Fruit fly (Drosophila melanogaster): Measurements from ENCODE around the gene Rab3-GAP.

Rab3-GAP gene

DNA sequence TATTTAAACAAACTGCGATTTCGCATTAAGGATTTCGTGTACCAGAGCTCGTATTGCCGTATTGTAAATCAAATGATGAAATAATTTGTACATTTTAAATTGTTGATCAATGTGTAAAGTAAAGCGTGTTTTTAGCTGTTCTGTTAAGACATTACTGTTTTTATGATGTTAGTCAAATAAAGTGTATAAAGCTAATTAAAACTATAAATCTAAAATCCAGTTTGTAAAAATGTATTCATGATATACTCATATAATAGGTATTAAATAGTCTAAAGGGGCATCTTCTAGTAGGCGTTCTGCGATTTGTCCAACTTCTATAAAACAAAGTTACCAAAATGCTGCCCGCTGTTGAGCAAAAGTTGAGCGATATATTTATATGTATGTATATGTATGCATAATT lies 29.1 kb downstream of the Rab3-GAP start, which contains the start of gene CG18788:
CG18788 (plus strand) TSS at position 301 of the 400 bp plus-strand sequence.
- TF ChIP-seq fd96Ca (GFP tag; IDR thresholded peaks at IDR 0.05) (no peak), EcR (GFP tag; optimal IDR thresholded peaks at IDR 0.05) (no peak), CG17806 (tag; optimal IDR thresholded peaks at IDR 0.05) (no peak), Pif1B (GFP tag; optimal IDR thresholded peaks at IDR 0.05) (no peak), CG12605 (GFP tag; IDR thresholded peaks at IDR 0.05) (no peak), rn (GFP tag; IDR thresholded peaks at IDR 0.05) (no peak), CG9948 (tag; optimal IDR thresholded peaks at IDR 0.05) (no peak), CG32121 (GFP tag; IDR thresholded peaks at IDR 0.05) (no peak), Ets98B (GFP tag; IDR thresholded peaks at IDR 0.05) (no peak), CG15710 (tag; optimal IDR thresholded peaks at IDR 0.05) (no peak), CG8301 (tag; optimal IDR thresholded peaks at IDR 0.05) (no peak)

dm6 chr2L:12030552-12031131 lies 32.3 kb downstream of the Rab3-GAP start:
- TF ChIP-seq Pif1A (GFP tag; optimal IDR thresholded peaks at IDR 0.05) = no peak
- TF ChIP-seq Pif1B (GFP tag; optimal IDR thresholded peaks at IDR 0.05) = no peak
- no peak for TF ChIP-seq CG15710 (tag; optimal IDR thresholded peaks at IDR 0.05)
- TF ChIP-seq D1 (tag; optimal IDR thresholded peaks at IDR 0.05) = no peak
- TF ChIP-seq fd96Ca (GFP tag; IDR thresholded peaks at IDR 0.05) = no peak
- no peak for TF ChIP-seq CG13204 (GFP tag; optimal IDR thresholded peaks at IDR 0.05)

- TF ChIP-seq CG14655 (GFP tag; optimal IDR thresholded peaks at IDR 0.05) (no peak), CG10348 (GFP tag; IDR thresholded peaks at IDR 0.05) (no peak), CG15710 (tag; optimal IDR thresholded peaks at IDR 0.05) (no peak)
Measured at dm6 chr2L:12029594-12030197, 33.3 kb downstream of the Rab3-GAP start.

dm6 chr2L:12028808-12029207 lies 34.2 kb downstream of the Rab3-GAP start:
- TF ChIP-seq D1 (tag; optimal IDR thresholded peaks at IDR 0.05) (no peak), EcR (GFP tag; optimal IDR thresholded peaks at IDR 0.05) (peak; percentile 58)

DNA sequence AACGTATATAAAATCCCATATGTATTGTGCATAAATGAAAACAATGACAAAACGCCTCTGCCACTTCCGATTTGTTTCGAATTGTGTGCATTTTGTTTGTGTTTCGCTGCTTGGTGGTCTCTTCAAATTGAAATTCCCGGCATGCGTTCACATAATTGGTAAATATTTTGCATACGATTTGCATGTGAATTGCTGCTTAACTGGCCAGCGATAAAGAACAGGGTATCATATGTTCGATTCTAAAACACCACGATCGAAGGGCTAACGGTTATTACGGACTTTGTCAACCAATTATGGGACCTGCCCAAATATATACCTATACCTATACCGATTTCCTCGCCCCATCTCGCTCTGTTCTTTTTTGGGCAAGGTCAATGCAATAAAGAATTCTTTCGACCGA lies 34.9 kb downstream of the Rab3-GAP start:
- TF ChIP-seq CG8301 (tag; optimal IDR thresholded peaks at IDR 0.05) = no peak
- no peak for TF ChIP-seq CG12605 (GFP tag; IDR thresholded peaks at IDR 0.05)
- TF ChIP-seq gl (tag; optimal IDR thresholded peaks at IDR 0.05) = no peak
- no peak for TF ChIP-seq CG4496 (GFP tag; IDR thresholded peaks at IDR 0.05)
- no peak for TF ChIP-seq Pif1A (GFP tag; optimal IDR thresholded peaks at IDR 0.05)
- no peak for TF ChIP-seq CG9948 (tag; optimal IDR thresholded peaks at IDR 0.05)
- no peak for TF ChIP-seq Ets98B (GFP tag; IDR thresholded peaks at IDR 0.05)
- no peak for TF ChIP-seq CG15710 (tag; optimal IDR thresholded peaks at IDR 0.05)
- TF ChIP-seq fd96Ca (GFP tag; IDR thresholded peaks at IDR 0.05) = no peak
- TF ChIP-seq CG10348 (GFP tag; IDR thresholded peaks at IDR 0.05) = no peak
- TF ChIP-seq D1 (tag; optimal IDR thresholded peaks at IDR 0.05) = no peak
- no peak for TF ChIP-seq EcR (GFP tag; optimal IDR thresholded peaks at IDR 0.05)
- no peak for TF ChIP-seq Pif1B (GFP tag; optimal IDR thresholded peaks at IDR 0.05)
- no peak for TF ChIP-seq CG14655 (GFP tag; optimal IDR thresholded peaks at IDR 0.05)
- no peak for TF ChIP-seq Snoo (tag; optimal IDR thresholded peaks at IDR 0.05)

dm6 chr2L:12027435-12027834 lies 35.5 kb downstream of the Rab3-GAP start, which contains the start of gene dmGlut:
dmGlut (plus strand) TSS chr2L:12027438.
- TF ChIP-seq Pif1B (GFP tag; optimal IDR thresholded peaks at IDR 0.05) (no peak), CG8301 (tag; optimal IDR thresholded peaks at IDR 0.05) (no peak), D1 (tag; optimal IDR thresholded peaks at IDR 0.05) (no peak), CG4496 (GFP tag; IDR thresholded peaks at IDR 0.05) (no peak), Ets98B (GFP tag; IDR thresholded peaks at IDR 0.05) (no peak), gl (tag; optimal IDR thresholded peaks at IDR 0.05) (no peak), CG12605 (GFP tag; IDR thresholded peaks at IDR 0.05) (no peak), Snoo (tag; optimal IDR thresholded peaks at IDR 0.05) (no peak), CG10348 (GFP tag; IDR thresholded peaks at IDR 0.05) (no peak), rn (GFP tag; IDR thresholded peaks at IDR 0.05) (no peak), CG9948 (tag; optimal IDR thresholded peaks at IDR 0.05) (no peak), CG34367 (tag; optimal IDR thresholded peaks at IDR 0.05) (no peak), fd96Ca (GFP tag; IDR thresholded peaks at IDR 0.05) (no peak), CG32121 (GFP tag; IDR thresholded peaks at IDR 0.05) (no peak), CG17806 (tag; optimal IDR thresholded peaks at IDR 0.05) (no peak), CG15710 (tag; optimal IDR thresholded peaks at IDR 0.05) (no peak), CG13204 (GFP tag; optimal IDR thresholded peaks at IDR 0.05) (no peak), CG8159 (tag; optimal IDR thresholded peaks at IDR 0.05) (no peak), CG14655 (GFP tag; optimal IDR thresholded peaks at IDR 0.05) (no peak), Pif1A (GFP tag; optimal IDR thresholded peaks at IDR 0.05) (no peak)
